Worm (Caenorhabditis elegans) whole organism, late embryonic: ENCODE results near the gene mlc-7.

ENCODE experiments used
- Y22D7AL.16 ChIP-seq: sonication (generic microtip); optimal IDR thresholded peaks from 2 replicates; lab custom pipeline; 2016; ENCODE audit warnings: missing genetic modification characterization, missing compliant biosample characterization
- ceh-31 ChIP-seq: sonication (generic microtip); optimal IDR thresholded peaks from 2 replicates; lab custom pipeline; 2016; ENCODE audit warnings: missing genetic modification characterization, missing compliant biosample characterization
- ceh-9 ChIP-seq: sonication (generic microtip); optimal IDR thresholded peaks from 2 replicates; lab custom pipeline; 2016; ENCODE audit warnings: mild to moderate bottlenecking, missing genetic modification characterization, inconsistent platforms, missing compliant biosample characterization
- fkh-10 ChIP-seq: fragments of 150-350 bp; optimal IDR thresholded peaks from 2 replicates; lab custom pipeline; 2014; ENCODE audit warnings: missing biosample characterization, missing genetic modification reagents, missing genetic modification characterization
- lin-11 ChIP-seq: fragments of 200-800 bp; sonication (Bioruptor generic); optimal IDR thresholded peaks from 2 replicates; lab custom pipeline; 2018; ENCODE audit warnings: mild to moderate bottlenecking, missing genetic modification characterization, missing compliant biosample characterization
- pqm-1 ChIP-seq: sonication (generic microtip); optimal IDR thresholded peaks from 2 replicates; lab custom pipeline; 2016; ENCODE audit warnings: missing genetic modification characterization, missing compliant biosample characterization
- ref-2 ChIP-seq: sonication (generic microtip); optimal IDR thresholded peaks from 2 replicates; lab custom pipeline; 2016; ENCODE audit warnings: missing genetic modification characterization, missing compliant biosample characterization

DNA sequence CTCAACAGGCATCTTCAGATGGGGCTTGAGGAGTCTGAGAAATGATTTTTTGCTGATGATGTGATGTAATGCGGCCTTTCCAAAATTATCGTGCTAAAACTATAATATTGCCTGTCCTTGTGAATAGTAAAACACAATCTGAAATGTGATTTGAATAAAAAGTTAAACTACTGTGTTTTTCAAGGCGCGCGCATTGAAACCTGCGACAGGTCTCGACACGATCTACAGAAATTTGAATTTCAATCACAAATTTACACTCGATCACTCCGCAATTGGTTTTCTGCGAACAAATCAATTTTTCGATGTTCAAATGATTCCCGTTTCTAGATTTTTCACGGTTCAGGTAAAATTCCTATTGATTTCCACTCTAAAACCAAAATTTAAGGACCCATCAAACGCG is 4.4 kb downstream of the mlc-7 start, which contains the start of gene toca-2:
- TF ChIP-seq ref-2: no peak
- TF ChIP-seq fkh-10 (GFP tag; lab: Kevin White, UChicago): no peak
- TF ChIP-seq ceh-31 (tag; lab: Kevin White, UChicago): no peak
- no peak for TF ChIP-seq pqm-1
- TF ChIP-seq lin-11 (tag; lab: Kevin White, UChicago): no peak
- TF ChIP-seq Y22D7AL.16 (tag; lab: Kevin White, UChicago): no peak
- no peak for TF ChIP-seq ceh-9 (tag; lab: Kevin White, UChicago)
